Fruit fly (Drosophila melanogaster): ENCODE measurements around the gene subdued.

The subdued gene

DNA sequence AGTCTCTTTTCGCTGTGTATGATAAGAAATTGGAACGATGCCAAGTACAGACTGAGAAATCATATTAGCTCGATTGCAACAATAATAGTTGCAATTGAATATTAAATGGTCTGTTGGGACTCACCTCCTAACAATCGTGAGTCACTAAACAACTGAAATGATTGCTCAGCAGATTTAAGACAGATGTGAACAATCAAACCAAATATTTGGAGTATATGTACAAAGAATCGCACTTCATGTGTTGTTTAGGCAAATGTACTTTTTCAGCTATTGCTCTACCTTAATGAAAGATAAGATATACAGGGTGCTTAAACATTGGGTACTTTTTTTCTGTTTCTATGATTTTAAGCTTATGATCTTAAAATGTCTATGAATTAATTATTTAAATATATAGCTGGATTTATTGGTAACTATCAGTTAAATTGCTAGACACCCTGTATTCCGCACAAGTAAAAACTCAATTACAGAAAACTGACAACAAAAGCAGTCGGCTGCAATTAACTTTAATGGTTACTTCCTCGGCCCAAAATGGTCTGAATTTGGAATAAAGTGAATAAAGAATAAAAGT is 940 bp downstream of the subdued start (continued):
- TF ChIP-seq Myb (GFP tag; optimal IDR thresholded peaks at IDR 0.05): peak; percentile 34
- no peak for TF ChIP-seq grn (GFP tag; optimal IDR thresholded peaks at IDR 0.05)
- TF ChIP-seq CG18599 (GFP tag; optimal IDR thresholded peaks at IDR 0.05): peak; percentile 89
- TF ChIP-seq lola (GFP tag; optimal IDR thresholded peaks at IDR 0.05): peak in 1 of 3 experiments; percentile 71
- no peak for TF ChIP-seq vfl (GFP tag; optimal IDR thresholded peaks at IDR 0.05)
- peak; percentile 76 for TF ChIP-seq CG9932 (GFP tag; IDR thresholded peaks at IDR 0.05)
- TF ChIP-seq CG18476 (GFP tag; optimal IDR thresholded peaks at IDR 0.05): peak; percentile 62
- TF ChIP-seq vvl (GFP tag; IDR thresholded peaks at IDR 0.05): peak; percentile 95
- no peak for TF ChIP-seq amos (GFP tag; IDR thresholded peaks at IDR 0.05; ENCODE audit: partially characterized antibody)
- TF ChIP-seq CG10431 (GFP tag; optimal IDR thresholded peaks at IDR 0.05): peak; percentile 18
- no peak for TF ChIP-seq pfk (GFP tag; optimal IDR thresholded peaks at IDR 0.05)
- no peak for TF ChIP-seq unc-4 (GFP tag; IDR thresholded peaks at IDR 0.05; ENCODE audit: partially characterized antibody)
- TF ChIP-seq CG6272 (GFP tag; IDR thresholded peaks at IDR 0.05): no peak
- TF ChIP-seq CHES-1-like (GFP tag; optimal IDR thresholded peaks at IDR 0.05): no peak
- peak; percentile 71; the same call in 1 of the 2 replicates for TF ChIP-seq CG11085 (GFP tag; IDR thresholded peaks at IDR 0.05)
- peak; percentile 74 for TF ChIP-seq CG4730 (GFP tag; IDR thresholded peaks at IDR 0.05)
- peak; percentile 64 for TF ChIP-seq CG3407 (GFP tag; optimal IDR thresholded peaks at IDR 0.05)
- peak; percentile 85 for TF ChIP-seq CG9727 (GFP tag; optimal IDR thresholded peaks at IDR 0.05)
- TF ChIP-seq Fer2 (tag; optimal IDR thresholded peaks at IDR 0.05): peak; percentile 89
- TF ChIP-seq tio (GFP tag; optimal IDR thresholded peaks at IDR 0.05): peak; percentile 60
- peak; percentile 85 for TF ChIP-seq CG17612 (GFP tag; IDR thresholded peaks at IDR 0.05)
- peak; percentile 14 for TF ChIP-seq NC2β (GFP tag; optimal IDR thresholded peaks at IDR 0.05)
- peak; percentile 87 for TF ChIP-seq ken (GFP tag; IDR thresholded peaks at IDR 0.05)
- peak; percentile 79 for TF ChIP-seq CG14710 (tag; optimal IDR thresholded peaks at IDR 0.05)
- TF ChIP-seq Ada2b (GFP tag; IDR thresholded peaks at IDR 0.05): peak; percentile 87
- TF ChIP-seq slou (GFP tag; optimal IDR thresholded peaks at IDR 0.05): no peak
- peak; percentile 65 for TF ChIP-seq Six4 (GFP tag; optimal IDR thresholded peaks at IDR 0.05)
- peak; percentile 74 for TF ChIP-seq CG4854 (GFP tag; optimal IDR thresholded peaks at IDR 0.05)
- no peak for TF ChIP-seq abd-A (tag; optimal IDR thresholded peaks at IDR 0.05)
- TF ChIP-seq CG6683 (GFP tag; optimal IDR thresholded peaks at IDR 0.05): peak; percentile 69
- TF ChIP-seq trem (tag; optimal IDR thresholded peaks at IDR 0.05): peak; percentile 85
- no peak for TF ChIP-seq en (GFP tag; optimal IDR thresholded peaks at IDR 0.05)
- TF ChIP-seq gcm (GFP tag; optimal IDR thresholded peaks at IDR 0.05): peak; percentile 90
- TF ChIP-seq unpg (GFP tag; optimal IDR thresholded peaks at IDR 0.05): peak; percentile 95
- TF ChIP-seq CG4404 (GFP tag; IDR thresholded peaks at IDR 0.05): no peak
- peak; percentile 86 for TF ChIP-seq oc (tag; optimal IDR thresholded peaks at IDR 0.05)
- TF ChIP-seq row (GFP tag; IDR thresholded peaks at IDR 0.05): peak; percentile 86
- TF ChIP-seq kni (GFP tag; optimal IDR thresholded peaks at IDR 0.05): no peak
- peak; percentile 63; the same call in 1 of the 2 replicates for TF ChIP-seq bowl (GFP tag; IDR thresholded peaks at IDR 0.05)
- TF ChIP-seq cato (GFP tag; optimal IDR thresholded peaks at IDR 0.05; ENCODE audit: borderline replicate concordance): peak; percentile 27
- peak; percentile 84 for TF ChIP-seq nerfin-1 (tag; optimal IDR thresholded peaks at IDR 0.05)
- TF ChIP-seq hb (GFP tag; IDR thresholded peaks at IDR 0.05; ENCODE audit: partially characterized antibody): no peak
- TF ChIP-seq Fer1 (GFP tag; optimal IDR thresholded peaks at IDR 0.05): peak; percentile 91
- peak; percentile 82; the same call in 2 of the 3 replicates for TF ChIP-seq C15 (GFP tag; IDR thresholded peaks at IDR 0.05)
- TF ChIP-seq esg (GFP tag; conservative IDR thresholded peaks at IDR 0.05): peak; percentile 80
- TF ChIP-seq onecut (GFP tag; IDR thresholded peaks at IDR 0.05): peak; percentile 81
- TF ChIP-seq TFAM (GFP tag; optimal IDR thresholded peaks at IDR 0.05): no peak
- peak; percentile 18 for TF ChIP-seq CG9609 (GFP tag; optimal IDR thresholded peaks at IDR 0.05)
- peak; percentile 92 for TF ChIP-seq CG11504 (tag; optimal IDR thresholded peaks at IDR 0.05)
- peak; percentile 61; the same call in 1 of the 2 replicates for TF ChIP-seq CG10321 (GFP tag; IDR thresholded peaks at IDR 0.05)

All from whole organism, embryonic.